Worm (Caenorhabditis elegans): ENCODE data around the gene cla-1.

cla-1 gene

ce11 chrIV:7654212-7654778 is 65.6 kb downstream of the cla-1 start, which contains the start of gene nrde-4 (continued):
- no peak for TF ChIP-seq die-1 (tag; optimal IDR thresholded peaks at IDR 0.05)
- no peak for TF ChIP-seq lin-35 (GFP tag; optimal IDR thresholded peaks at IDR 0.05)
- no peak for TF ChIP-seq snpc-1.1 (tag; optimal IDR thresholded peaks at IDR 0.05; ENCODE audit: insufficient read depth)

ce11 chrIV:7658589-7658988 is 69.9 kb downstream of the cla-1 start, which contains the start of gene C08G9.1:
Gene C08G9.1, plus strand, starts transcription at chrIV:7658763.
- TF ChIP-seq sptf-2 (GFP tag; optimal IDR thresholded peaks at IDR 0.05) (no peak), snpc-1.3 (tag; optimal IDR thresholded peaks at IDR 0.05; ENCODE audit: insufficient read depth) (no peak), mxl-1 (tag; optimal IDR thresholded peaks at IDR 0.05) (no peak), pbrm-1 (GFP tag; IDR thresholded peaks at IDR 0.05) (no peak), repo-1 (tag; optimal IDR thresholded peaks at IDR 0.05) (no peak), nhr-120 (GFP tag; IDR thresholded peaks at IDR 0.05) (no peak), madf-3 (GFP tag; IDR thresholded peaks at IDR 0.05) (no peak), efl-1 (GFP tag; optimal IDR thresholded peaks at IDR 0.05) (no peak), ZK185.1 (tag; optimal IDR thresholded peaks at IDR 0.05; ENCODE audit: poor library complexity, severe bottlenecking) (no peak), ztf-28 (GFP tag; IDR thresholded peaks at IDR 0.05) (no peak), C17E4.6 (GFP tag; IDR thresholded peaks at IDR 0.05) (no peak), tbx-9 (tag; optimal IDR thresholded peaks at IDR 0.05; ENCODE audit: borderline replicate concordance) (no peak), bed-1 (GFP tag; IDR thresholded peaks at IDR 0.05) (no peak), F33H1.4 (GFP tag; IDR thresholded peaks at IDR 0.05) (no peak), ztf-26 (tag; optimal IDR thresholded peaks at IDR 0.05) (no peak), F22D6.2 (tag; optimal IDR thresholded peaks at IDR 0.05) (no peak)

- TF ChIP-seq let-526 (GFP tag; IDR thresholded peaks at IDR 0.05) (no peak), cebp-2 (GFP tag; IDR thresholded peaks at IDR 0.05) (no peak), C17E4.6 (GFP tag; IDR thresholded peaks at IDR 0.05) (no peak), nhr-27 (tag; optimal IDR thresholded peaks at IDR 0.05) (no peak), aptf-2 (GFP tag; conservative IDR thresholded peaks at IDR 0.05) (no peak), F57C9.4 (tag; optimal IDR thresholded peaks at IDR 0.05) (no peak), ztf-22 (GFP tag; optimal IDR thresholded peaks at IDR 0.05) (no peak), ztf-25 (GFP tag; IDR thresholded peaks at IDR 0.05) (no peak), mcd-1 (GFP tag; IDR thresholded peaks at IDR 0.05) (no peak), atf-7 (tag; optimal IDR thresholded peaks at IDR 0.05) (no peak), snpc-3.4 (tag; optimal IDR thresholded peaks at IDR 0.05) (no peak), sea-2 (GFP tag; IDR thresholded peaks at IDR 0.05) (no peak), lin-35 (GFP tag; optimal IDR thresholded peaks at IDR 0.05) (no peak), ceh-91 (GFP tag; IDR thresholded peaks at IDR 0.05) (no peak), sptf-2 (GFP tag; optimal IDR thresholded peaks at IDR 0.05) (no peak), lsl-1 (GFP tag; optimal IDR thresholded peaks at IDR 0.05) (no peak), Y53F4B.3 (GFP tag; IDR thresholded peaks at IDR 0.05) (no peak), nhr-179 (tag; optimal IDR thresholded peaks at IDR 0.05) (no peak), Y67H2A.10 (GFP tag; conservative IDR thresholded peaks at IDR 0.05) (no peak)
Observed at ce11 chrIV:7659481-7659880, 70.8 kb downstream of the cla-1 start.

- no peak for TF ChIP-seq ztf-28 (GFP tag; IDR thresholded peaks at IDR 0.05)
- no peak for TF ChIP-seq K12H6.12 (tag; optimal IDR thresholded peaks at IDR 0.05)
- TF ChIP-seq hlh-26 (GFP tag; conservative IDR thresholded peaks at IDR 0.05), result no peak
- no peak for TF ChIP-seq zfh-2 (GFP tag; conservative IDR thresholded peaks at IDR 0.05)
- no peak for TF ChIP-seq lin-35 (GFP tag; optimal IDR thresholded peaks at IDR 0.05)
- TF ChIP-seq snpc-4 (GFP tag; optimal IDR thresholded peaks at IDR 0.05), result no peak
- no peak for TF ChIP-seq snpc-4 (tag; optimal IDR thresholded peaks at IDR 0.05)
- no peak for TF ChIP-seq madf-8 (GFP tag; conservative IDR thresholded peaks at IDR 0.05)
- TF ChIP-seq nfya-2 (GFP tag; IDR thresholded peaks at IDR 0.05), result no peak
- TF ChIP-seq tlf-1 (GFP tag; optimal IDR thresholded peaks at IDR 0.05), result no peak
- no peak for TF ChIP-seq lsl-1 (GFP tag; optimal IDR thresholded peaks at IDR 0.05)
- no peak for TF ChIP-seq sptf-2 (GFP tag; optimal IDR thresholded peaks at IDR 0.05)
- TF ChIP-seq nhr-120 (GFP tag; IDR thresholded peaks at IDR 0.05), result no peak
- TF ChIP-seq dpff-1 (tag; optimal IDR thresholded peaks at IDR 0.05), result no peak
- TF ChIP-seq ztf-25 (GFP tag; IDR thresholded peaks at IDR 0.05), result no peak
Observed at ce11 chrIV:7661569-7661968, 72.8 kb downstream of the cla-1 start.

Data from whole organism, young adult.